Fruit fly (Drosophila melanogaster) whole organism, embryonic: ENCODE data around the gene lilli.

Experiments used
- Asciz ChIP-seq: fragments of 200-800 bp; sonication (Bioruptor generic); optimal IDR thresholded peaks from 2 replicates; lab custom pipeline; 2017; ENCODE audit warnings: missing biosample characterization, mild to moderate bottlenecking, missing genetic modification characterization, missing genetic modification reagents
- Atf-2 ChIP-seq: fragments of 200-800 bp; sonication (Bioruptor generic); optimal IDR thresholded peaks from 2 replicates; lab custom pipeline; 2016; ENCODE audit warnings: missing biosample characterization, missing genetic modification characterization
- Awh ChIP-seq: fragments of 200-800 bp; sonication (Bioruptor generic); IDR thresholded peaks from 2 replicates; pipeline ENCODE4, ENCODE4 v1.3.6; 2022; ENCODE audit warnings: missing biosample characterization, missing genetic modification characterization
- B-H2 ChIP-seq: fragments of 200-800 bp; sonication (Bioruptor generic); optimal IDR thresholded peaks from 2 replicates; lab custom pipeline; 2018; ENCODE audit warnings: missing biosample characterization, mild to moderate bottlenecking, missing genetic modification characterization
- Blimp-1 ChIP-seq: fragments of 200-800 bp; sonication (Bioruptor generic); optimal IDR thresholded peaks from 3 replicates; lab custom pipeline; 2018; ENCODE audit warnings: missing biosample characterization, missing genetic modification characterization, mild to moderate bottlenecking, moderate library complexity, missing genetic modification reagents
- C15 ChIP-seq: fragments of 200-800 bp; sonication (Bioruptor generic); IDR thresholded peaks from 3 replicates; pipeline ENCODE4 v1.3.6; 2022; ENCODE audit warnings: missing biosample characterization, missing genetic modification characterization
- CG11398 ChIP-seq: fragments of 200-800 bp; sonication (Bioruptor generic); optimal IDR thresholded peaks from 2 replicates; lab custom pipeline; 2016; ENCODE audit warnings: missing biosample characterization, missing genetic modification characterization
- CG14860 ChIP-seq: fragments of 200-800 bp; sonication (Bioruptor generic); IDR thresholded peaks from 3 replicates; pipeline ENCODE4 v1.3.6; 2022; ENCODE audit warnings: missing biosample characterization, missing genetic modification characterization; ENCODE audit not compliant: partially characterized antibody
- CG15601 ChIP-seq: fragments of 200-800 bp; sonication (Bioruptor generic); optimal IDR thresholded peaks from 3 replicates; lab custom pipeline; 2019; ENCODE audit warnings: missing biosample characterization, mild to moderate bottlenecking, missing genetic modification characterization, moderate library complexity
- CG16813 ChIP-seq: fragments of 200-800 bp; sonication (Bioruptor generic); IDR thresholded peaks from 3 replicates; pipeline ENCODE4 v1.3.6; 2022; ENCODE audit warnings: missing biosample characterization, missing genetic modification characterization; ENCODE audit not compliant: partially characterized antibody
- CG17186 ChIP-seq: fragments of 200-800 bp; sonication (Bioruptor generic); optimal IDR thresholded peaks from 3 replicates; lab custom pipeline; 2017; ENCODE audit warnings: missing biosample characterization, missing genetic modification reagents, missing genetic modification characterization
- CG17359 ChIP-seq: fragments of 200-800 bp; sonication (Bioruptor generic); optimal IDR thresholded peaks from 3 replicates; lab custom pipeline; 2018; ENCODE audit warnings: missing biosample characterization, mild to moderate bottlenecking, missing genetic modification characterization, moderate library complexity
- CG17568 ChIP-seq: fragments of 200-800 bp; sonication (Bioruptor generic); optimal IDR thresholded peaks from 2 replicates; lab custom pipeline; 2018; ENCODE audit warnings: missing biosample characterization, mild to moderate bottlenecking, missing genetic modification characterization, moderate library complexity
- CG17612 ChIP-seq: fragments of 200-800 bp; sonication (Bioruptor generic); IDR thresholded peaks from 2 replicates; pipeline ENCODE4 v1.3.6; 2022; ENCODE audit warnings: missing biosample characterization, missing genetic modification characterization
- CG2678 ChIP-seq: fragments of 200-800 bp; sonication (Bioruptor generic); optimal IDR thresholded peaks from 3 replicates; lab custom pipeline; 2019; ENCODE audit warnings: missing biosample characterization, mild to moderate bottlenecking, missing genetic modification characterization, moderate library complexity
- CG3281 ChIP-seq: fragments of 200-800 bp; sonication (Bioruptor generic); optimal IDR thresholded peaks from 3 replicates; lab custom pipeline; 2017; ENCODE audit warnings: missing biosample characterization, mild to moderate bottlenecking, missing genetic modification characterization
- CG33557 ChIP-seq: fragments of 200-800 bp; sonication (Bioruptor generic); optimal IDR thresholded peaks from 2 replicates; lab custom pipeline; 2019; ENCODE audit warnings: missing biosample characterization, mild to moderate bottlenecking, missing genetic modification characterization, moderate library complexity
- CG6254 ChIP-seq: fragments of 200-800 bp; sonication (Bioruptor generic); optimal IDR thresholded peaks from 3 replicates; lab custom pipeline; 2017; ENCODE audit warnings: mild to moderate bottlenecking, missing biosample characterization, missing genetic modification reagents, missing genetic modification characterization
- CG6813 ChIP-seq: fragments of 200-800 bp; sonication (Bioruptor generic); optimal IDR thresholded peaks from 2 replicates; lab custom pipeline; 2017; ENCODE audit warnings: missing biosample characterization, missing genetic modification characterization, mild to moderate bottlenecking, moderate library complexity, missing genetic modification reagents
- CG7928 ChIP-seq: fragments of 200-800 bp; sonication (Bioruptor generic); optimal IDR thresholded peaks from 2 replicates; lab custom pipeline; 2017; ENCODE audit warnings: missing biosample characterization, mild to moderate bottlenecking, missing genetic modification characterization
- CTCF ChIP-seq: fragments of 200-800 bp; sonication (Bioruptor generic); optimal IDR thresholded peaks from 2 replicates; lab custom pipeline; 2017; ENCODE audit warnings: missing biosample characterization, mild to moderate bottlenecking, missing genetic modification characterization, moderate library complexity
- D ChIP-seq, 2 experiments: fragments of 200-800 bp in 1 of 2; fragments of >200 bp in 1 of 2; sonication (Bioruptor generic) in 1 of 2; optimal IDR thresholded peaks; 2 replicates in 1 of 2; 3 replicates in 1 of 2; lab custom pipeline; 2017; ENCODE audit warnings: mild to moderate bottlenecking in 1 of 2, missing biosample characterization in 1 of 2, missing genetic modification characterization in 1 of 2, missing genetic modification reagents in 1 of 2
- Dfd ChIP-seq, 2 experiments: fragments of >200 bp; optimal IDR thresholded peaks; 2 replicates each; lab custom pipeline; 2017; ENCODE audit warnings: missing biosample characterization in 2 of 2, missing genetic modification characterization in 2 of 2
- Doc2 ChIP-seq: fragments of 200-800 bp; sonication (Bioruptor generic); IDR thresholded peaks from 2 replicates; pipeline ENCODE4 v1.3.6; 2022; ENCODE audit warnings: missing biosample characterization, missing genetic modification characterization
- Elba2 ChIP-seq: fragments of 200-800 bp; sonication (Bioruptor generic); optimal IDR thresholded peaks from 3 replicates; lab custom pipeline; 2016; ENCODE audit warnings: missing biosample characterization, missing genetic modification characterization
- Ets65A ChIP-seq: fragments of 200-800 bp; sonication (Bioruptor generic); peaks from one replicate; lab custom pipeline; 2016; ENCODE audit warnings: missing biosample characterization, missing genetic modification characterization
- HHEX ChIP-seq: fragments of 200-800 bp; sonication (Bioruptor generic); optimal IDR thresholded peaks from 3 replicates; lab custom pipeline; 2017; ENCODE audit warnings: missing biosample characterization, mild to moderate bottlenecking, missing genetic modification characterization, missing genetic modification reagents
- HLHmδ ChIP-seq: fragments of 200-800 bp; sonication (Bioruptor generic); optimal IDR thresholded peaks from 2 replicates; lab custom pipeline; 2018; ENCODE audit warnings: missing biosample characterization, mild to moderate bottlenecking, missing genetic modification characterization, moderate library complexity
- Meics ChIP-seq: fragments of 200-800 bp; sonication (Bioruptor generic); optimal IDR thresholded peaks from 2 replicates; lab custom pipeline; 2017; ENCODE audit warnings: missing biosample characterization, mild to moderate bottlenecking, missing genetic modification characterization
- NfI ChIP-seq: fragments of 200-800 bp; sonication (Bioruptor generic); optimal IDR thresholded peaks from 3 replicates; lab custom pipeline; 2018; ENCODE audit warnings: missing biosample characterization, mild to moderate bottlenecking, missing genetic modification characterization, moderate library complexity
- Sin3A ChIP-seq: fragments of >200 bp; optimal IDR thresholded peaks from 2 replicates; lab custom pipeline; 2018
- Sox100B ChIP-seq: fragments of 200-800 bp; sonication (Bioruptor generic); optimal IDR thresholded peaks from 3 replicates; lab custom pipeline; 2018; ENCODE audit warnings: missing biosample characterization, mild to moderate bottlenecking, missing genetic modification characterization
- Stat92E ChIP-seq, 3 experiments: fragments of >200 bp in 2 of 3; fragments of 200-800 bp in 1 of 3; sonication (Bioruptor generic) in 1 of 3; optimal IDR thresholded peaks; 2 replicates each; lab custom pipeline; 2017 to 2019; ENCODE audit warnings: missing biosample characterization in 3 of 3, missing genetic modification characterization in 3 of 3, mild to moderate bottlenecking in 1 of 3, moderate library complexity in 1 of 3
- Vsx1 ChIP-seq: fragments of 200-800 bp; sonication (Bioruptor generic); optimal IDR thresholded peaks from 2 replicates; lab custom pipeline; 2017; ENCODE audit warnings: missing biosample characterization, mild to moderate bottlenecking, missing genetic modification characterization, missing genetic modification reagents
- ash1 ChIP-seq: fragments of 200-800 bp; sonication (Bioruptor generic); optimal IDR thresholded peaks from 2 replicates; lab custom pipeline; 2018; ENCODE audit warnings: missing biosample characterization, mild to moderate bottlenecking, missing genetic modification characterization
- danr ChIP-seq: fragments of 200-800 bp; sonication (Bioruptor generic); IDR thresholded peaks from 2 replicates; pipeline ENCODE4 v1.3.6; 2022; ENCODE audit warnings: missing biosample characterization, missing genetic modification characterization
- dmrt99B ChIP-seq: fragments of 200-800 bp; sonication (Bioruptor generic); optimal IDR thresholded peaks from 2 replicates; lab custom pipeline; 2018; ENCODE audit warnings: missing biosample characterization, mild to moderate bottlenecking, missing genetic modification characterization, moderate library complexity
- eyg ChIP-seq: fragments of 200-800 bp; sonication (Bioruptor generic); optimal IDR thresholded peaks from 3 replicates; lab custom pipeline; 2016; ENCODE audit warnings: missing biosample characterization, missing genetic modification characterization
- fd64A ChIP-seq: fragments of 200-800 bp; sonication (Bioruptor generic); optimal IDR thresholded peaks from 3 replicates; lab custom pipeline; 2018; ENCODE audit warnings: missing biosample characterization, mild to moderate bottlenecking, missing genetic modification characterization
- fru ChIP-seq: fragments of >200 bp; optimal IDR thresholded peaks from 2 replicates; lab custom pipeline; 2017
- insv ChIP-seq, 2 experiments: fragments of 200-800 bp; sonication (Bioruptor generic); optimal IDR thresholded peaks; 3 replicates each; lab custom pipeline; 2016 to 2018; ENCODE audit warnings: missing biosample characterization in 2 of 2, missing genetic modification characterization in 2 of 2
- lab ChIP-seq: fragments of 200-800 bp; sonication (Bioruptor generic); optimal IDR thresholded peaks from 3 replicates; lab custom pipeline; 2017; ENCODE audit warnings: missing biosample characterization, missing genetic modification characterization, mild to moderate bottlenecking, moderate library complexity, missing genetic modification reagents
- nau ChIP-seq: fragments of 200-800 bp; sonication (Bioruptor generic); optimal IDR thresholded peaks from 3 replicates; lab custom pipeline; 2017; ENCODE audit warnings: missing biosample characterization, mild to moderate bottlenecking, missing genetic modification characterization, missing genetic modification reagents
- odd ChIP-seq: fragments of 200-800 bp; sonication (Bioruptor generic); optimal IDR thresholded peaks from 2 replicates; lab custom pipeline; 2017; ENCODE audit warnings: missing biosample characterization, mild to moderate bottlenecking, missing genetic modification characterization
- onecut ChIP-seq: fragments of 200-800 bp; sonication (Bioruptor generic); IDR thresholded peaks from 2 replicates; pipeline ENCODE4 v1.3.6; 2022; ENCODE audit warnings: missing biosample characterization, missing genetic modification characterization
- pfk ChIP-seq: fragments of 200-800 bp; sonication (Bioruptor generic); optimal IDR thresholded peaks from 2 replicates; lab custom pipeline; 2018; ENCODE audit warnings: missing biosample characterization, mild to moderate bottlenecking, missing genetic modification characterization, moderate library complexity
- rib ChIP-seq: fragments of 200-800 bp; sonication (Bioruptor generic); IDR thresholded peaks from 2 replicates; pipeline ENCODE4 v1.3.6; 2022; ENCODE audit warnings: missing biosample characterization, missing genetic modification characterization
- slou ChIP-seq: fragments of 200-800 bp; sonication (Bioruptor generic); optimal IDR thresholded peaks from 3 replicates; lab custom pipeline; 2016; ENCODE audit warnings: missing biosample characterization, missing genetic modification characterization
- wek ChIP-seq: fragments of 200-800 bp; sonication (Bioruptor generic); optimal IDR thresholded peaks from 3 replicates; lab custom pipeline; 2018; ENCODE audit warnings: missing biosample characterization, mild to moderate bottlenecking, missing genetic modification characterization, moderate library complexity

Gene lilli

dm6 chr2L:2862621-2862962, 23.1 kb upstream of the lilli start (continued):
- TF ChIP-seq Doc2 (GFP tag; lab: Robert Waterston, UW) = no peak
- TF ChIP-seq danr (GFP tag; lab: Robert Waterston, UW) = no peak
- TF ChIP-seq CG11398 (GFP tag; lab: Kevin White, UChicago) = peak; percentile 5
- TF ChIP-seq insv (GFP tag; optimal IDR thresholded peaks at IDR 0.05; lab: Kevin White, UChicago) = no peak
- peak; percentile 90 for TF ChIP-seq Blimp-1 (GFP tag; lab: Kevin White, UChicago)
- TF ChIP-seq rib (GFP tag; lab: Robert Waterston, UW) = no peak

dm6 chr2L:2864601-2865000, 21.1 kb upstream of the lilli start:
- TF ChIP-seq Vsx1 (GFP tag; lab: Kevin White, UChicago) = no peak
- peak; percentile 21 for TF ChIP-seq CG33557
- no peak for TF ChIP-seq Stat92E (GFP tag; optimal IDR thresholded peaks at IDR 0.05; lab: Kevin White, UChicago)
- TF ChIP-seq odd (GFP tag; lab: Kevin White, UChicago) = peak; percentile 55
- no peak for TF ChIP-seq B-H2 (GFP tag; lab: Kevin White, UChicago)
- TF ChIP-seq fd64A (GFP tag; lab: Kevin White, UChicago) = peak; percentile 50
- peak; percentile 62 for TF ChIP-seq CG17568 (GFP tag; lab: Kevin White, UChicago)
- TF ChIP-seq Awh (GFP tag; lab: Robert Waterston, UW) = peak; percentile 24; the same call in 1 of the 2 replicates
- no peak for TF ChIP-seq Elba2 (GFP tag; lab: Kevin White, UChicago)
- no peak for TF ChIP-seq eyg (GFP tag; lab: Kevin White, UChicago)
- peak; percentile 68 for TF ChIP-seq CG6813
- TF ChIP-seq wek (GFP tag; lab: Kevin White, UChicago) = peak; percentile 90
- TF ChIP-seq D (optimal IDR thresholded peaks at IDR 0.05; lab: Kevin White, UChicago) = no peak
- TF ChIP-seq D (GFP tag; optimal IDR thresholded peaks at IDR 0.05; lab: Kevin White, UChicago) = peak; percentile 4
- TF ChIP-seq slou (GFP tag; lab: Kevin White, UChicago) = no peak
- no peak for TF ChIP-seq Sin3A (lab: Kevin White, UChicago)
- TF ChIP-seq nau (GFP tag; lab: Kevin White, UChicago) = peak; percentile 13
- TF ChIP-seq CG6254 = peak; percentile 22
- TF ChIP-seq pfk (GFP tag; lab: Kevin White, UChicago) = no peak
- TF ChIP-seq Meics (GFP tag; lab: Kevin White, UChicago) = peak; percentile 19
- TF ChIP-seq onecut (GFP tag; lab: Robert Waterston, UW) = peak; percentile 42; the same call in 1 of the 2 replicates
- peak; percentile 14 for TF ChIP-seq CG3281 (GFP tag; lab: Kevin White, UChicago)
- no peak for TF ChIP-seq Atf-2 (GFP tag; lab: Kevin White, UChicago)
- TF ChIP-seq Ets65A = no peak
- TF ChIP-seq CG7928 (GFP tag; lab: Kevin White, UChicago) = no peak
- TF ChIP-seq CG17186 (GFP tag; lab: Kevin White, UChicago) = peak; percentile 14
- TF ChIP-seq CG16813 = no peak
- TF ChIP-seq CG17359 (tag; lab: Kevin White, UChicago) = peak; percentile 16
- peak; percentile 33 for TF ChIP-seq HHEX (GFP tag; lab: Kevin White, UChicago)
- TF ChIP-seq CG14860 (GFP tag; lab: Robert Waterston, UW) = no peak
- no peak for TF ChIP-seq C15
- peak; percentile 16 for TF ChIP-seq NfI
- peak; percentile 34 for TF ChIP-seq CG2678 (tag; lab: Kevin White, UChicago)
- TF ChIP-seq Blimp-1 (GFP tag; lab: Kevin White, UChicago) = peak; percentile 32
- TF ChIP-seq CG15601 (tag; lab: Kevin White, UChicago) = peak; percentile 16
- no peak for TF ChIP-seq dmrt99B
- TF ChIP-seq fru = no peak
- TF ChIP-seq Asciz (GFP tag; lab: Kevin White, UChicago) = peak; percentile 50
- no peak for TF ChIP-seq CTCF (GFP tag; lab: Kevin White, UChicago)
- TF ChIP-seq ash1 (GFP tag; lab: Kevin White, UChicago) = no peak
- TF ChIP-seq HLHmδ (GFP tag; lab: Kevin White, UChicago) = peak; percentile 87
- TF ChIP-seq Dfd (GFP tag; optimal IDR thresholded peaks at IDR 0.05; lab: Kevin White, UChicago) = no peak
- TF ChIP-seq lab (GFP tag; lab: Kevin White, UChicago) = peak; percentile 70
- TF ChIP-seq CG17612 (GFP tag; lab: Robert Waterston, UW) = no peak
- TF ChIP-seq Sox100B (GFP tag; lab: Kevin White, UChicago) = peak; percentile 21
